Fruit fly (Drosophila melanogaster) whole organism, pupa: ENCODE results near the gene Cog1.

Source experiments
- CG10348 ChIP-seq: fragments of 200-800 bp; sonication (Bioruptor generic); IDR thresholded peaks from 2 replicates; pipeline ENCODE4 v1.3.6; 2022; ENCODE audit warnings: missing biosample characterization, missing genetic modification characterization
- CG12605 ChIP-seq: fragments of 200-800 bp; sonication (Bioruptor generic); IDR thresholded peaks from 2 replicates; pipeline ENCODE4 v1.3.6; 2022; ENCODE audit warnings: missing biosample characterization, missing genetic modification characterization
- CG13204 ChIP-seq: fragments of 200-800 bp; sonication (Bioruptor generic); optimal IDR thresholded peaks from 2 replicates; lab custom pipeline; 2018; ENCODE audit warnings: missing biosample characterization, mild to moderate bottlenecking, missing genetic modification characterization, moderate library complexity
- CG14655 ChIP-seq: fragments of 200-800 bp; sonication (Bioruptor generic); optimal IDR thresholded peaks from 3 replicates; lab custom pipeline; 2017; ENCODE audit warnings: mild to moderate bottlenecking, missing biosample characterization, missing genetic modification reagents, missing genetic modification characterization
- CG15710 ChIP-seq: fragments of 200-800 bp; sonication (Bioruptor generic); optimal IDR thresholded peaks from 2 replicates; lab custom pipeline; 2018; ENCODE audit warnings: missing biosample characterization, mild to moderate bottlenecking, missing genetic modification characterization, moderate library complexity
- CG17806 ChIP-seq: fragments of 200-800 bp; sonication (Bioruptor generic); optimal IDR thresholded peaks from 2 replicates; lab custom pipeline; 2018; ENCODE audit warnings: missing biosample characterization, mild to moderate bottlenecking, missing genetic modification characterization, moderate library complexity
- CG32121 ChIP-seq: fragments of 200-800 bp; sonication (Bioruptor generic); IDR thresholded peaks from 2 replicates; pipeline ENCODE4 v1.3.6; 2022; ENCODE audit warnings: missing biosample characterization, missing genetic modification characterization
- CG34367 ChIP-seq: fragments of 200-800 bp; sonication (Bioruptor generic); optimal IDR thresholded peaks from 2 replicates; lab custom pipeline; 2018; ENCODE audit warnings: missing biosample characterization, mild to moderate bottlenecking, missing genetic modification characterization
- CG4496 ChIP-seq: fragments of 200-800 bp; sonication (Bioruptor generic); IDR thresholded peaks from 3 replicates; pipeline ENCODE4 v1.3.6; 2022; ENCODE audit warnings: missing biosample characterization, missing genetic modification characterization
- CG8159 ChIP-seq: fragments of 200-800 bp; sonication (Bioruptor generic); optimal IDR thresholded peaks from 3 replicates; lab custom pipeline; 2018; ENCODE audit warnings: missing biosample characterization, mild to moderate bottlenecking, missing genetic modification characterization, moderate library complexity
- CG8301 ChIP-seq: fragments of 200-800 bp; sonication (Bioruptor generic); optimal IDR thresholded peaks from 2 replicates; lab custom pipeline; 2018; ENCODE audit warnings: missing biosample characterization, mild to moderate bottlenecking, missing genetic modification characterization
- CG9948 ChIP-seq: fragments of 200-800 bp; sonication (Bioruptor generic); optimal IDR thresholded peaks from 2 replicates; lab custom pipeline; 2018; ENCODE audit warnings: missing biosample characterization, mild to moderate bottlenecking, missing genetic modification characterization, moderate library complexity
- D1 ChIP-seq: fragments of 200-800 bp; sonication (Bioruptor generic); optimal IDR thresholded peaks from 2 replicates; lab custom pipeline; 2018; ENCODE audit warnings: missing biosample characterization, mild to moderate bottlenecking, missing genetic modification characterization, moderate library complexity
- EcR ChIP-seq: fragments of 200-800 bp; sonication (Bioruptor generic); optimal IDR thresholded peaks from 3 replicates; lab custom pipeline; 2019; ENCODE audit warnings: missing biosample characterization, missing genetic modification characterization, mild to moderate bottlenecking, moderate library complexity, missing genetic modification reagents
- Ets98B ChIP-seq: fragments of 200-800 bp; sonication (Bioruptor generic); IDR thresholded peaks from 2 replicates; pipeline ENCODE4 v1.3.6; 2022; ENCODE audit warnings: missing biosample characterization, missing genetic modification characterization
- Pif1A ChIP-seq: fragments of 200-800 bp; sonication (Bioruptor generic); optimal IDR thresholded peaks from 3 replicates; lab custom pipeline; 2016; ENCODE audit warnings: missing biosample characterization, missing genetic modification characterization
- Pif1B ChIP-seq: fragments of 200-800 bp; sonication (Bioruptor generic); optimal IDR thresholded peaks from 3 replicates; lab custom pipeline; 2016; ENCODE audit warnings: missing biosample characterization, missing genetic modification characterization
- Snoo ChIP-seq: fragments of 200-800 bp; sonication (Bioruptor generic); optimal IDR thresholded peaks from 3 replicates; lab custom pipeline; 2017; ENCODE audit warnings: missing biosample characterization, mild to moderate bottlenecking, missing genetic modification characterization, inconsistent platforms
- fd96Ca ChIP-seq: fragments of 200-800 bp; sonication (Bioruptor generic); IDR thresholded peaks from 3 replicates; pipeline ENCODE4 v1.3.6; 2022; ENCODE audit warnings: missing biosample characterization, missing genetic modification characterization
- gl ChIP-seq: fragments of 200-800 bp; sonication (Bioruptor generic); optimal IDR thresholded peaks from 2 replicates; lab custom pipeline; 2018; ENCODE audit warnings: missing biosample characterization, mild to moderate bottlenecking, missing genetic modification characterization
- rn ChIP-seq: fragments of 200-800 bp; sonication (Bioruptor generic); IDR thresholded peaks from 2 replicates; pipeline ENCODE4 v1.3.6; 2022; ENCODE audit warnings: missing biosample characterization, missing genetic modification characterization

Gene Cog1

dm6 chr3R:12221366-12221916, 2.0 kb upstream of the Cog1 start, which contains the start of gene CG4860:
CG4860 (minus strand) TSS chr3R:12221464.
- peak; percentile 86 for TF ChIP-seq fd96Ca (GFP tag; lab: Robert Waterston, UW)
- peak; percentile 19 for TF ChIP-seq D1 (tag; lab: Kevin White, UChicago)
- peak; percentile 80 for TF ChIP-seq Pif1B (GFP tag; lab: Kevin White, UChicago)
- peak; percentile 70 for TF ChIP-seq CG34367
- peak; percentile 94 for TF ChIP-seq CG32121 (GFP tag; lab: Robert Waterston, UW)
- TF ChIP-seq gl (tag; lab: Kevin White, UChicago), result peak; percentile 24
- TF ChIP-seq Ets98B, result peak; percentile 93
- peak; percentile 74 for TF ChIP-seq CG15710
- TF ChIP-seq Snoo (tag; lab: Kevin White, UChicago), result no peak
- TF ChIP-seq CG10348 (GFP tag; lab: Robert Waterston, UW), result 0 out of 2 replicates have a peak, but pooled peaks have one; percentile 48
- TF ChIP-seq rn, result peak; percentile 63
- peak; percentile 81 for TF ChIP-seq CG17806 (tag; lab: Kevin White, UChicago)
- no peak for TF ChIP-seq CG13204
- peak; percentile 80 for TF ChIP-seq CG8159 (tag; lab: Kevin White, UChicago)
- peak; percentile 91 for TF ChIP-seq CG4496 (GFP tag; lab: Robert Waterston, UW)
- TF ChIP-seq CG12605 (GFP tag; lab: Robert Waterston, UW), result peak; percentile 88
- TF ChIP-seq CG9948 (tag; lab: Kevin White, UChicago), result peak; percentile 75
- peak; percentile 83 for TF ChIP-seq CG8301 (tag; lab: Kevin White, UChicago)
- TF ChIP-seq CG14655 (GFP tag; lab: Kevin White, UChicago), result peak; percentile 82
- no peak for TF ChIP-seq EcR
- TF ChIP-seq Pif1A (GFP tag; lab: Kevin White, UChicago), result peak; percentile 91

- TF ChIP-seq Pif1B (GFP tag; lab: Kevin White, UChicago) (no peak), CG10348 (GFP tag; lab: Robert Waterston, UW) (no peak), CG15710 (no peak), rn (no peak), Pif1A (GFP tag; lab: Kevin White, UChicago) (no peak)
These were observed 5.3 kb downstream of the Cog1 start, which contains the start of gene CG14742 for dm6 chr3R:12214201-12214600. CG14742 (plus strand) TSS chr3R:12214501.

dm6 chr3R:12211552-12211951, 7.9 kb downstream of the Cog1 start:
- TF ChIP-seq rn (no peak), CG17806 (tag; lab: Kevin White, UChicago) (no peak), CG34367 (no peak), CG12605 (GFP tag; lab: Robert Waterston, UW) (no peak), CG14655 (GFP tag; lab: Kevin White, UChicago) (no peak), Pif1B (GFP tag; lab: Kevin White, UChicago) (no peak), CG4496 (GFP tag; lab: Robert Waterston, UW) (no peak), Ets98B (no peak), D1 (tag; lab: Kevin White, UChicago) (no peak), CG8159 (tag; lab: Kevin White, UChicago) (no peak), gl (tag; lab: Kevin White, UChicago) (no peak), CG10348 (GFP tag; lab: Robert Waterston, UW) (no peak), CG13204 (no peak), CG32121 (GFP tag; lab: Robert Waterston, UW) (no peak), Pif1A (GFP tag; lab: Kevin White, UChicago) (no peak), fd96Ca (GFP tag; lab: Robert Waterston, UW) (no peak), CG8301 (tag; lab: Kevin White, UChicago) (no peak)
- TF ChIP-seq, all 21 proteins: peak for 0

dm6 chr3R:12210260-12210659, 9.2 kb downstream of the Cog1 start, which contains the start of gene CG4830:
CG4830 (minus strand) TSS chr3R:12210360.
- TF ChIP-seq CG4496 (GFP tag; lab: Robert Waterston, UW) (no peak), Pif1A (GFP tag; lab: Kevin White, UChicago) (no peak), gl (tag; lab: Kevin White, UChicago) (no peak)

- no peak for TF ChIP-seq Snoo (tag; lab: Kevin White, UChicago)
- TF ChIP-seq, all 21 proteins: peak for 0
These were observed 21.8 kb downstream of the Cog1 start, which contains the start of gene Adk1 for dm6 chr3R:12197641-12198040. Adk1 (plus strand) TSS chr3R:12197941.

dm6 chr3R:12196100-12196499, 23.4 kb downstream of the Cog1 start:
- 0 out of 3 replicates have a peak, but pooled peaks have one; percentile 31 for TF ChIP-seq CG4496 (GFP tag; lab: Robert Waterston, UW)
- TF ChIP-seq Pif1A (GFP tag; lab: Kevin White, UChicago), result peak; percentile 8
- peak; percentile 53 for TF ChIP-seq CG8159 (tag; lab: Kevin White, UChicago)
- no peak for TF ChIP-seq gl (tag; lab: Kevin White, UChicago)
- no peak for TF ChIP-seq CG8301 (tag; lab: Kevin White, UChicago)
- peak; percentile 37 for TF ChIP-seq CG14655 (GFP tag; lab: Kevin White, UChicago)
- TF ChIP-seq CG15710, result peak; percentile 55

- no peak for TF ChIP-seq CG15710
- TF ChIP-seq CG34367, result no peak
- TF ChIP-seq CG17806 (tag; lab: Kevin White, UChicago), result no peak
- TF ChIP-seq Snoo (tag; lab: Kevin White, UChicago), result no peak
- no peak for TF ChIP-seq CG12605 (GFP tag; lab: Robert Waterston, UW)
- TF ChIP-seq CG13204, result no peak
- TF ChIP-seq CG8159 (tag; lab: Kevin White, UChicago), result no peak
- no peak for TF ChIP-seq Pif1A (GFP tag; lab: Kevin White, UChicago)
- no peak for TF ChIP-seq gl (tag; lab: Kevin White, UChicago)
- TF ChIP-seq D1 (tag; lab: Kevin White, UChicago), result no peak
- no peak for TF ChIP-seq CG8301 (tag; lab: Kevin White, UChicago)
- no peak for TF ChIP-seq fd96Ca (GFP tag; lab: Robert Waterston, UW)
- no peak for TF ChIP-seq Pif1B (GFP tag; lab: Kevin White, UChicago)
- TF ChIP-seq Ets98B, result no peak
These were observed 24.6 kb downstream of the Cog1 start, which contains the start of the genes eIF3d2 and CG43450 for dm6 chr3R:12194911-12195310. eIF3d2 (minus strand) TSS chr3R:12195011. CG43450 (plus strand) TSS chr3R:12195294.
